Fruit fly (Drosophila melanogaster) whole organism, adult: ENCODE data around the gene CG32276.

Experiments used
- CG11617 ChIP-seq: fragments of 200-800 bp; sonication (Bioruptor generic); optimal IDR thresholded peaks from 2 replicates; lab custom pipeline; 2017; ENCODE audit warnings: mild to moderate bottlenecking, missing biosample characterization, missing genetic modification reagents, missing genetic modification characterization
- CG12768 ChIP-seq: fragments of 200-800 bp; sonication (Bioruptor generic); optimal IDR thresholded peaks from 2 replicates; lab custom pipeline; 2017; ENCODE audit warnings: missing biosample characterization, missing genetic modification characterization, mild to moderate bottlenecking, moderate library complexity, missing genetic modification reagents
- CG14711 ChIP-seq: fragments of 200-800 bp; sonication (Bioruptor generic); optimal IDR thresholded peaks from 2 replicates; lab custom pipeline; 2018; ENCODE audit warnings: missing biosample characterization, mild to moderate bottlenecking, missing genetic modification characterization, moderate library complexity
- CG1620 ChIP-seq: fragments of 200-800 bp; sonication (Bioruptor generic); optimal IDR thresholded peaks from 2 replicates; lab custom pipeline; 2016; ENCODE audit warnings: missing biosample characterization, missing genetic modification characterization
- CG33017 ChIP-seq: fragments of 200-800 bp; sonication (Bioruptor generic); optimal IDR thresholded peaks from 2 replicates; lab custom pipeline; 2018; ENCODE audit warnings: missing biosample characterization, mild to moderate bottlenecking, missing genetic modification characterization, moderate library complexity
- CG5204 ChIP-seq: fragments of 200-800 bp; sonication (Bioruptor generic); optimal IDR thresholded peaks from 2 replicates; lab custom pipeline; 2016; ENCODE audit warnings: missing biosample characterization, missing genetic modification characterization
- CG7045 ChIP-seq: fragments of 200-800 bp; sonication (Bioruptor generic); optimal IDR thresholded peaks from 2 replicates; lab custom pipeline; 2017; ENCODE audit warnings: missing biosample characterization, mild to moderate bottlenecking, missing genetic modification characterization
- CG7101 ChIP-seq: fragments of 200-800 bp; sonication (Bioruptor generic); optimal IDR thresholded peaks from 2 replicates; lab custom pipeline; 2018; ENCODE audit warnings: missing biosample characterization, mild to moderate bottlenecking, missing genetic modification characterization, moderate library complexity
- Clk ChIP-seq: fragments of 200-800 bp; sonication (Bioruptor generic); optimal IDR thresholded peaks from 2 replicates; lab custom pipeline; 2017; ENCODE audit warnings: missing biosample characterization, missing genetic modification characterization
- Crg-1 ChIP-seq: fragments of 200-800 bp; sonication (Bioruptor generic); optimal IDR thresholded peaks from 2 replicates; lab custom pipeline; 2016; ENCODE audit warnings: missing biosample characterization, missing genetic modification characterization
- Hr96 ChIP-seq: fragments of 200-800 bp; sonication (Bioruptor generic); optimal IDR thresholded peaks from 2 replicates; lab custom pipeline; 2016; ENCODE audit warnings: missing biosample characterization, missing genetic modification characterization
- Mnt ChIP-seq: fragments of 200-800 bp; sonication (Bioruptor generic); optimal IDR thresholded peaks from 2 replicates; lab custom pipeline; 2016; ENCODE audit warnings: missing biosample characterization, mild to moderate bottlenecking, missing genetic modification characterization
- bab1 ChIP-seq: fragments of 200-800 bp; sonication (Bioruptor generic); optimal IDR thresholded peaks from 3 replicates; lab custom pipeline; 2019; ENCODE audit warnings: missing biosample characterization, mild to moderate bottlenecking, missing genetic modification characterization, moderate library complexity
- cic ChIP-seq: fragments of 200-800 bp; sonication (Bioruptor generic); optimal IDR thresholded peaks from 2 replicates; lab custom pipeline; 2017; ENCODE audit warnings: missing biosample characterization, mild to moderate bottlenecking, missing genetic modification characterization, moderate library complexity
- cnc ChIP-seq, 2 experiments: fragments of >200 bp; optimal IDR thresholded peaks; 2 replicates each; lab custom pipeline; 2017
- kay ChIP-seq: fragments of 200-800 bp; sonication (Bioruptor generic); peaks from one replicate; lab custom pipeline; 2016; ENCODE audit warnings: missing biosample characterization, missing genetic modification characterization, borderline replicate concordance
- ovo ChIP-seq: fragments of 200-800 bp; sonication (Bioruptor generic); optimal IDR thresholded peaks from 2 replicates; lab custom pipeline; 2016; ENCODE audit warnings: missing biosample characterization, missing genetic modification characterization
- pad ChIP-seq: fragments of 200-800 bp; sonication (Bioruptor generic); optimal IDR thresholded peaks from 3 replicates; lab custom pipeline; 2017; ENCODE audit warnings: missing biosample characterization, missing genetic modification characterization, mild to moderate bottlenecking, moderate library complexity, missing genetic modification reagents
- tj ChIP-seq: fragments of 200-800 bp; sonication (Bioruptor generic); optimal IDR thresholded peaks from 3 replicates; lab custom pipeline; 2017; ENCODE audit warnings: missing biosample characterization, mild to moderate bottlenecking, missing genetic modification characterization, moderate library complexity
- toe ChIP-seq: fragments of 200-800 bp; sonication (Bioruptor generic); optimal IDR thresholded peaks from 2 replicates; lab custom pipeline; 2016; ENCODE audit warnings: missing biosample characterization, missing genetic modification characterization

CG32276 gene

dm6 chr3L:3150376-3150775 lies 48.5 kb downstream of the CG32276 start:
- TF ChIP-seq CG33017 (tag; lab: Kevin White, UChicago) (no peak), CG7101 (no peak), pad (no peak)

dm6 chr3L:3149060-3149872 lies 49.6 kb downstream of the CG32276 start:
- TF ChIP-seq CG11617 (GFP tag; lab: Kevin White, UChicago) (peak; percentile 54), CG12768 (peak; percentile 82), pad (no peak), CG7101 (peak; percentile 9), bab1 (GFP tag; lab: Kevin White, UChicago) (no peak), Mnt (GFP tag; lab: Kevin White, UChicago) (peak; percentile 77), Clk (GFP tag; lab: Kevin White, UChicago) (peak; percentile 47), tj (GFP tag; lab: Kevin White, UChicago) (peak; percentile 49), cic (GFP tag; lab: Kevin White, UChicago) (peak; percentile 94), CG7045 (GFP tag; lab: Kevin White, UChicago) (peak; percentile 25)

- peak; percentile 73 for TF ChIP-seq CG7101
- peak; percentile 84 for TF ChIP-seq toe (GFP tag; lab: Kevin White, UChicago)
- TF ChIP-seq Mnt (GFP tag; lab: Kevin White, UChicago): peak; percentile 71
- TF ChIP-seq CG7045 (GFP tag; lab: Kevin White, UChicago): peak; percentile 45
- TF ChIP-seq cic (GFP tag; lab: Kevin White, UChicago): peak; percentile 24
- peak; percentile 62 for TF ChIP-seq CG12768
- TF ChIP-seq CG33017 (tag; lab: Kevin White, UChicago): peak; percentile 0
- peak; percentile 73 for TF ChIP-seq Crg-1
- peak; percentile 70 for TF ChIP-seq CG11617 (GFP tag; lab: Kevin White, UChicago)
- TF ChIP-seq CG1620: peak; percentile 85
- TF ChIP-seq pad: peak; percentile 55
- peak; percentile 80 to 92 for TF ChIP-seq cnc (optimal IDR thresholded peaks at IDR 0.05; lab: Kevin White, UChicago)
- peak; percentile 86 for TF ChIP-seq Hr96 (GFP tag; lab: Kevin White, UChicago)
- TF ChIP-seq tj (GFP tag; lab: Kevin White, UChicago): peak; percentile 43
- TF ChIP-seq kay (GFP tag; lab: Kevin White, UChicago): no peak
- peak; percentile 82 for TF ChIP-seq bab1 (GFP tag; lab: Kevin White, UChicago)
- TF ChIP-seq CG5204 (GFP tag; lab: Kevin White, UChicago): no peak
- peak; percentile 56 for TF ChIP-seq Clk (GFP tag; lab: Kevin White, UChicago)
- TF ChIP-seq CG14711: peak; percentile 48
- peak; percentile 78 for TF ChIP-seq ovo
These were observed 50.5 kb downstream of the CG32276 start, which contains the start of the genes Usp5 and BtbVII for dm6 chr3L:3148125-3149059. Usp5 (minus strand) TSS chr3L:3148358. BtbVII (plus strand) TSS chr3L:3148646.
